Worm (Caenorhabditis elegans): ENCODE data around the gene sas-6.

The sas-6 gene

DNA sequence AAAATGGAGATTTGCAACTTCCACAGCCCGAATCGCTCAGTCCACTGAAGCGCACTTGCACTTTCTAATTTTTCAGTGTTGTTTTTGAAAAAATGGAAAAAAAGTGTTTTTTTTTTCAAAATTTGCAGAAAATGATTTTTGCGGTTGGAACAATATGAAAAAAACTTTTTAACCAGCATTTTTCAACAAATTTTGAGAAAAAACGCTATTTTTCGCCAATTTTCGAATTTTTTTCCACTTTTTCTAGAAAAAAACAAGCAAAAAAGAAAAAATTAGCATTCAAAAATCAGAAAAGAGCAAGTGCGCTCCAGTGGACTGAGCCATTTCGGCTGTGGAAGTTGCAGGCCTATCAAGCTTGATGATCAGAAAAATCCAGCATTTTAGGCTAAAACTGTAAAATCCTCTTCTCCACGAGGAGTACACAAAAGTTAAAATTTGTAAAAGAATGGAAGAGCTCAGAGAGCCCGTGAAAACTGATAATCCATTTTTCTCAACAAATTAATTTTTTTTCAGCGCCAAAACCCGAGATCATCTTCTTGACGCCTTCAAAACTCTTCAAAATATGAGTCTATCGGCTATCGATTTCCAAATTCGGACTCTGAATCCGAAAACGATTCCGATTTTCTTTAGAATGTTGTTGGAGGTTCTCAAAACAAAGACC lies 6.8 kb upstream of the sas-6 start:
- no peak for TF ChIP-seq unc-120 (tag; optimal IDR thresholded peaks at IDR 0.05; ENCODE audit: poor library complexity, severe bottlenecking)
- TF ChIP-seq blmp-1 (tag; optimal IDR thresholded peaks at IDR 0.05), result no peak
- TF ChIP-seq tbx-8 (GFP tag; optimal IDR thresholded peaks at IDR 0.05), result no peak
- no peak for TF ChIP-seq lsy-2 (tag; optimal IDR thresholded peaks at IDR 0.05)
- TF ChIP-seq nhr-76 (tag; optimal IDR thresholded peaks at IDR 0.05), result no peak
- no peak for TF ChIP-seq mls-2 (tag; optimal IDR thresholded peaks at IDR 0.05)
- no peak for TF ChIP-seq nhr-12 (tag; optimal IDR thresholded peaks at IDR 0.05)

DNA sequence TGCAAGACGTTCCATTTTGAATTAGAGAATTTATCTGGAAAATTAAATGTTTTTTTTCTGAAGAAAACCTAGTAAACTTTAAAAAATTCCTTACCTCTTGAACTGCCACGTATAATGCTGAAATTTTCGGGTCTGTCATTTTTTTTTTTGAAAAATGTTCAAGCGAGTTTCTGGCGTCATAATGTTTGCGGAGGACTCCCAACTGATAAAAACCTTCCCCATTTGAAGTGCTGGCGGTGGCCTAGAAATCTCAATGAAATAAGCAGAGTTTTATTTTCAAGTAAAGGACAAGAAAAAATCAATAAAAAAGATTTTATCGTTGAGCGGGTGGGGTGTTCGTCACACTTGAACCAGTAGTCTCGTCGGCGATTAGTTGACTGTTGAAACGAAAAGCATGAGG lies 1.8 kb downstream of the sas-6 start, which contains the start of gene icap-1:
Gene icap-1 (minus strand): TSS at position 272 of the 400 bp plus-strand sequence.
- no peak for TF ChIP-seq lsy-2 (tag; optimal IDR thresholded peaks at IDR 0.05)
- no peak for TF ChIP-seq lin-13 (tag; optimal IDR thresholded peaks at IDR 0.05)
- no peak for TF ChIP-seq ham-2 (GFP tag; optimal IDR thresholded peaks at IDR 0.05)
- no peak for TF ChIP-seq nhr-28 (tag; optimal IDR thresholded peaks at IDR 0.05)
- no peak for TF ChIP-seq nhr-12 (tag; optimal IDR thresholded peaks at IDR 0.05)
- no peak for TF ChIP-seq ztf-11 (tag; optimal IDR thresholded peaks at IDR 0.05)
- no peak for TF ChIP-seq nhr-2 (tag; optimal IDR thresholded peaks at IDR 0.05)
- no peak for TF ChIP-seq sem-2 (GFP tag; optimal IDR thresholded peaks at IDR 0.05)
- no peak for TF ChIP-seq blmp-1 (tag; optimal IDR thresholded peaks at IDR 0.05)
- no peak for TF ChIP-seq ceh-43 (GFP tag; optimal IDR thresholded peaks at IDR 0.05)
- TF ChIP-seq bed-3 (GFP tag; optimal IDR thresholded peaks at IDR 0.05), result no peak
- TF ChIP-seq elt-1 (tag; optimal IDR thresholded peaks at IDR 0.05; ENCODE audit: borderline replicate concordance, insufficient read depth), result no peak
- no peak for TF ChIP-seq unc-62 (GFP tag; optimal IDR thresholded peaks at IDR 0.05)
- TF ChIP-seq mab-5 (tag; optimal IDR thresholded peaks at IDR 0.05), result no peak
- TF ChIP-seq mls-2 (tag; optimal IDR thresholded peaks at IDR 0.05), result no peak

DNA sequence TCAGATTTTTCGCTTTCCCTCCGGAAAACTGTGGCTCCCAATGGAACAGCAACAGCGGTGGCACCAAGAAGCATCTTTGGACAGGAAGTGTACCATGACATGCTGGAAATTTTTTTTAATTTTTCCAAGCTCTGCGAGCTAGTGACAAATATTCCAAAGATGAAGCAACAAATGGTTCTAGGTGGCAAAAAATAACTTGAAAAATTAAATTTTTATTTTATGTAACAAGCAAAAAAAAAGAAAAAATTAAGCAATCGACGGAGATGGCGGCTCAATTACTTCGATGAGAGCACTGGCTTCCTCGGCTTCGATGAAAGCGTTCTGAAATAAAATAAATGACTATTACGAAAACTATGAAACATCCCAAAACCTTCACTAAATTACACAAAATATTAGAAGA lies 3.0 kb downstream of the sas-6 start, which contains the start of gene lact-9:
Gene lact-9 (minus strand): TSS at position 101 of the 400 bp plus-strand sequence.
- TF ChIP-seq M03D4.4 (tag; optimal IDR thresholded peaks at IDR 0.05) (no peak), nhr-12 (tag; optimal IDR thresholded peaks at IDR 0.05) (no peak), bed-3 (GFP tag; optimal IDR thresholded peaks at IDR 0.05) (no peak), mls-2 (tag; optimal IDR thresholded peaks at IDR 0.05) (no peak), lin-13 (tag; optimal IDR thresholded peaks at IDR 0.05) (no peak), drap-1 (GFP tag; optimal IDR thresholded peaks at IDR 0.05) (no peak), flh-1 (GFP tag; optimal IDR thresholded peaks at IDR 0.05) (no peak)

DNA sequence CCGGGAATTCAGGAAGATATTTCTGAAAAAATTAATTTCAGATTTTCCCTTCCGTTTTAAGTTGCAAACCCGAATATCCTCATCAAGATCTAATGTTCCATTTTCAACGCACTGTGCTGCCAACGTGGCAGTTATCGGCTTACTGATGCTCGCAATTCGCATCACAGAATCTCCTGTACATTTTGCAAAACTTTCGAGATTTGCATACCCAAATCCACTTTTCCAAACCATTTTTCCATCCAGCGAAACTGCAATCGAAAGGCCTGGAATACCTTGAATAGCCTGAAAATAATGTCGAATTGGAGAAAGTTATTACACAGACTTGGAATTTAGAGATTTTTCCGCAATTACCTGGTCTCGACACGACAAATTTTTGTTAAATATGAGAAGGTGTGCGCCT lies 3.8 kb downstream of the sas-6 start:
- no peak for TF ChIP-seq unc-39 (tag; optimal IDR thresholded peaks at IDR 0.05)
- no peak for TF ChIP-seq bed-3 (GFP tag; optimal IDR thresholded peaks at IDR 0.05)
- no peak for TF ChIP-seq ceh-43 (GFP tag; optimal IDR thresholded peaks at IDR 0.05)
- no peak for TF ChIP-seq ces-1 (GFP tag; optimal IDR thresholded peaks at IDR 0.05)

DNA sequence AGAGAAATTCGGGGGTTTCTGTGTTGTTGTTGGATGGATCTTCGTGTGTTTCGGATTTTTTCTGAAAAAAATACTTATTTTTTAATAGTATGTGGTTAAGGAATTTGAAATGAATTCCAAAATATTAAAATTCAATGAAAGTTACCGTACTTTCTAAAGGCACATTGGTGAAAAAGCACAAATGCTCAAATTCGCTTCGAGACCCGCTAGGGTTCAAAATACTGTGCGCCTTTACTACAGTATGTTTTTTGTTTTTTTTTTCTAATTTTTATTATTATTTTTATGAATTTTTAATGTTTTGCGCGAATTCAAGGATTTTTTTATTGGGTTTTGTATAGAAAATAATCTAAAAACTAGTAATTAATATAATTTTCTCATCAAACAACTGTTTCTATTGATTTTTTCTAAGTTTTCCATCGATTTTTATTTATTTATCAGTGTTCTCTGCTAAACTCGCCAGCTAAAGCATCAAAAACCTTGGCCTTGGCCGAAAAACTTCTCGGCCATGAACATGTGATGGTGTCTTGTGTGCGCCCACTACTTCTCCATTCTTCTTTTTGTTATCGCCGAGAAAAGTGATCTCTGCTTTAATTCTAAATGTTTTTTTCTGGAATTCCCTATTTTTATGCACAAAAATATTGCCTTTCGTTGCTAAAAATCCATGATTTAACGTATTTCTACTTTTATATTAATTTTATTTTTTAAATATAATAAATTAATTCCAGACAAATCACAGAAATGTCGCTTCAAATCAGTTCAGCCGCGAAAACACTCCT lies 5.1 kb downstream of the sas-6 start, which contains the start of gene iscu-1:
Gene iscu-1 (plus strand): TSS at position 726 of the 776 bp plus-strand sequence.
- no peak for TF ChIP-seq nhr-12 (tag; optimal IDR thresholded peaks at IDR 0.05)
- TF ChIP-seq lin-32 (GFP tag; optimal IDR thresholded peaks at IDR 0.05), result no peak
- TF ChIP-seq nhr-2 (tag; optimal IDR thresholded peaks at IDR 0.05), result no peak
- peak; percentile 24 for TF ChIP-seq sptf-1 (tag; optimal IDR thresholded peaks at IDR 0.05)
- no peak for TF ChIP-seq snpc-4 (tag; optimal IDR thresholded peaks at IDR 0.05)
- no peak for TF ChIP-seq unc-39 (tag; optimal IDR thresholded peaks at IDR 0.05)
- TF ChIP-seq zip-8 (tag; optimal IDR thresholded peaks at IDR 0.05), result no peak
- TF ChIP-seq ces-1 (GFP tag; optimal IDR thresholded peaks at IDR 0.05), result peak; percentile 9
- TF ChIP-seq pha-4 (tag; optimal IDR thresholded peaks at IDR 0.05), result no peak
- no peak for TF ChIP-seq mls-2 (tag; optimal IDR thresholded peaks at IDR 0.05)
- TF ChIP-seq unc-62 (GFP tag; optimal IDR thresholded peaks at IDR 0.05), result no peak
- TF ChIP-seq ceh-83 (GFP tag; optimal IDR thresholded peaks at IDR 0.05), result no peak
- peak; percentile 4 for TF ChIP-seq mep-1 (tag; optimal IDR thresholded peaks at IDR 0.05)

All from whole organism, mixed stage, embryonic.